Worm (Caenorhabditis elegans) whole organism, L4/young adult: ENCODE data around the gene toca-1.

Source experiments
- W03F9.2 ChIP-seq: fragments of 150-350 bp; optimal IDR thresholded peaks from 2 replicates; lab custom pipeline; 2014; ENCODE audit warnings: missing biosample characterization, missing genetic modification characterization
- dao-5 ChIP-seq: sonication (generic microtip); optimal IDR thresholded peaks from 2 replicates; lab custom pipeline; 2016; ENCODE audit warnings: missing genotype, missing genetic modification characterization, moderate library complexity, missing compliant biosample characterization
- him-1 ChIP-seq: sonication (generic microtip); optimal IDR thresholded peaks from 2 replicates; lab custom pipeline; 2016; ENCODE audit warnings: missing genotype, missing genetic modification reagents, missing genetic modification characterization, missing compliant biosample characterization

DNA sequence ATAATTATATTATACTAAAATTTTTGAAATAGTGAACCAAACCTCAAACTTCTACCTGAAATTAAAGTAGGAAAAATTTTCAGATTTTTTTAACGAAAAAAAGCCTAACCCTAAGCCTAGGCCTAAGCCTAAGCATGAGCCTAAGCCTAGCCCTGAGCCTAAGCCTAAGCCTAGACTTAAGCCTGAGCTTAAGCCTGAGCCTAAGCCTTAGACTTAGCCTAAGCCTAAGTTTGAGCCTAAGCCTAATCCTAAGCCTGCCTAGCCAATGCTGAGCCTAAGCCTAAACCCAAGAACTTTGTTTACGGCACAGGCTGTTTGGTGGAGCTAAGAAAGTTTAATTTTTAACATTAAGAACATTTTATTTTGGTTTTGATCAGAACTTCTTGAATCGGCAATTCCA is 25.3 kb downstream of the toca-1 start:
- no peak for TF ChIP-seq W03F9.2
- TF ChIP-seq him-1 (tag; lab: Kevin White, UChicago): no peak
- TF ChIP-seq dao-5 (tag; lab: Kevin White, UChicago): no peak
